Worm (Caenorhabditis elegans) whole organism, L1 larva: ENCODE results near the gene agt-1.

Experiments used
- C04F5.9 ChIP-seq: sonication (generic microtip); optimal IDR thresholded peaks from 2 replicates; lab custom pipeline; 2016; ENCODE audit warnings: missing genetic modification characterization, missing compliant biosample characterization
- C16A3.4 ChIP-seq: fragments of 150-350 bp; optimal IDR thresholded peaks from 2 replicates; lab custom pipeline; 2014; ENCODE audit warnings: missing biosample characterization, missing genetic modification characterization
- F16B12.6 ChIP-seq: fragments of 150-350 bp; optimal IDR thresholded peaks from 2 replicates; lab custom pipeline; 2014; ENCODE audit warnings: missing biosample characterization, missing genetic modification characterization
- aha-1 ChIP-seq: fragments of 150-350 bp; optimal IDR thresholded peaks from 2 replicates; lab custom pipeline; 2014; ENCODE audit warnings: missing biosample characterization, missing genetic modification characterization
- alr-1 ChIP-seq: fragments of 200-800 bp; sonication (Bioruptor generic); optimal IDR thresholded peaks from 2 replicates; lab custom pipeline; 2018; ENCODE audit warnings: borderline replicate concordance, mild to moderate bottlenecking, missing genetic modification characterization, missing compliant biosample characterization
- aly-2 ChIP-seq: fragments of 150-350 bp; optimal IDR thresholded peaks from 2 replicates; lab custom pipeline; 2014; ENCODE audit warnings: missing biosample characterization, missing genetic modification characterization
- ama-1 ChIP-seq: fragments of 150-350 bp; optimal IDR thresholded peaks from 2 replicates; lab custom pipeline; 2014
- blmp-1 ChIP-seq: fragments of 150-350 bp; optimal IDR thresholded peaks from 2 replicates; lab custom pipeline; 2014; ENCODE audit warnings: missing biosample characterization, missing genetic modification characterization
- ceh-63 ChIP-seq: fragments of 200-800 bp; sonication (Bioruptor generic); optimal IDR thresholded peaks from 2 replicates; lab custom pipeline; 2018; ENCODE audit warnings: mild to moderate bottlenecking, missing genetic modification characterization, missing compliant biosample characterization
- ceh-8 ChIP-seq: fragments of 200-800 bp; sonication (Bioruptor generic); optimal IDR thresholded peaks from 2 replicates; lab custom pipeline; 2018; ENCODE audit warnings: mild to moderate bottlenecking, missing genetic modification characterization, moderate library complexity, missing compliant biosample characterization
- ceh-82 ChIP-seq, 3 experiments: fragments of 150-350 bp in 1 of 3; sonication (generic microtip) in 2 of 3; optimal IDR thresholded peaks; 2 replicates each; lab custom pipeline; 2014 to 2017; ENCODE audit warnings: missing biosample characterization in 3 of 3, missing genetic modification characterization in 3 of 3
- ceh-88 ChIP-seq: fragments of 200-800 bp; sonication (Bioruptor generic); IDR thresholded peaks from 2 replicates; pipeline ENCODE4 v1.3.6; 2022; ENCODE audit warnings: missing genetic modification characterization, missing compliant biosample characterization
- ceh-90 ChIP-seq: sonication (generic microtip); optimal IDR thresholded peaks from 2 replicates; lab custom pipeline; 2016; ENCODE audit warnings: missing genetic modification characterization, missing compliant biosample characterization
- dpl-1 ChIP-seq, 3 experiments: fragments of 150-350 bp in 2 of 3; sonication (generic microtip) in 1 of 3; optimal IDR thresholded peaks; 2 replicates each; lab custom pipeline; 2014 to 2017; ENCODE audit warnings: missing biosample characterization in 3 of 3, missing genetic modification characterization in 3 of 3, missing genetic modification reagents in 3 of 3
- dsc-1 ChIP-seq: sonication (generic microtip); optimal IDR thresholded peaks from 2 replicates; lab custom pipeline; 2016; ENCODE audit warnings: mild to moderate bottlenecking, missing genetic modification characterization, missing compliant biosample characterization
- efl-1 ChIP-seq, 4 experiments: fragments of 150-350 bp; optimal IDR thresholded peaks in 3 of 4; peaks in 1 of 4; 1 replicate in 1 of 4; 2 replicates in 3 of 4; lab custom pipeline; 2014; ENCODE audit warnings: missing biosample characterization in 2 of 4, missing genetic modification characterization in 2 of 4, missing genetic modification reagents in 2 of 4
- egl-27 ChIP-seq, 2 experiments: fragments of 150-350 bp in 1 of 2; sonication (generic microtip); optimal IDR thresholded peaks; 3 replicates each; lab custom pipeline; 2017 to 2018; ENCODE audit warnings: missing biosample characterization in 2 of 2, missing genetic modification characterization in 2 of 2, missing genetic modification reagents in 2 of 2
- elt-2 ChIP-seq: sonication (generic microtip); optimal IDR thresholded peaks from 2 replicates; lab custom pipeline; 2016; ENCODE audit warnings: missing genetic modification characterization, mild to moderate bottlenecking, inconsistent platforms, missing compliant biosample characterization, missing genetic modification reagents
- elt-3 ChIP-seq, 6 experiments: fragments of 150-350 bp in 1 of 6; sonication (generic microtip); optimal IDR thresholded peaks; 2 replicates each; lab custom pipeline; 2017 to 2018; ENCODE audit warnings: missing biosample characterization in 6 of 6, missing genetic modification characterization in 6 of 6, inconsistent platforms in 1 of 6
- ets-5 ChIP-seq: fragments of 200-800 bp; sonication (Bioruptor generic); IDR thresholded peaks from 2 replicates; pipeline ENCODE4 v1.3.6; 2022; ENCODE audit warnings: missing genetic modification characterization, missing compliant biosample characterization
- fkh-4 ChIP-seq: sonication (generic microtip); optimal IDR thresholded peaks from 2 replicates; lab custom pipeline; 2016; ENCODE audit warnings: missing compliant biosample characterization, missing genetic modification characterization, borderline replicate concordance
- fkh-8 ChIP-seq: sonication (generic microtip); optimal IDR thresholded peaks from 2 replicates; lab custom pipeline; 2016; ENCODE audit warnings: mild to moderate bottlenecking, missing genetic modification characterization, missing compliant biosample characterization
- grh-1 ChIP-seq: fragments of 200-800 bp; sonication (Bioruptor generic); IDR thresholded peaks from 2 replicates; pipeline ENCODE4 v1.3.6; 2022; ENCODE audit warnings: missing genetic modification reagents, missing genetic modification characterization, missing compliant biosample characterization
- isw-1 ChIP-seq: fragments of 200-800 bp; sonication (Bioruptor generic); IDR thresholded peaks from 2 replicates; pipeline ENCODE4 v1.3.6; 2022; ENCODE audit warnings: missing genetic modification characterization, missing compliant biosample characterization
- jun-1 ChIP-seq: fragments of 150-350 bp; optimal IDR thresholded peaks from 2 replicates; lab custom pipeline; 2014; ENCODE audit warnings: missing biosample characterization, missing genetic modification reagents, missing genetic modification characterization
- lin-14 ChIP-seq: fragments of 200-800 bp; sonication (Bioruptor generic); optimal IDR thresholded peaks from 2 replicates; lab custom pipeline; 2018; ENCODE audit warnings: mild to moderate bottlenecking, missing genetic modification characterization, moderate library complexity, missing compliant biosample characterization
- lin-39 ChIP-seq: fragments of 150-350 bp; optimal IDR thresholded peaks from 2 replicates; lab custom pipeline; 2014; ENCODE audit warnings: missing biosample characterization, missing genetic modification reagents, missing genetic modification characterization
- lsy-2 ChIP-seq, 2 experiments: fragments of 150-350 bp; optimal IDR thresholded peaks; 2 replicates each; lab custom pipeline; 2014; ENCODE audit warnings: missing biosample characterization in 2 of 2, missing genetic modification characterization in 2 of 2
- mdl-1 ChIP-seq, 2 experiments: fragments of 150-350 bp; optimal IDR thresholded peaks; 2 replicates each; lab custom pipeline; 2014 to 2017; ENCODE audit warnings: missing biosample characterization in 2 of 2, missing genetic modification characterization in 2 of 2, inconsistent platforms in 1 of 2
- mep-1 ChIP-seq: fragments of 150-350 bp; optimal IDR thresholded peaks from 2 replicates; lab custom pipeline; 2014; ENCODE audit warnings: missing biosample characterization, missing genetic modification characterization
- nhr-11 ChIP-seq: fragments of 150-350 bp; optimal IDR thresholded peaks from 2 replicates; lab custom pipeline; 2014; ENCODE audit warnings: missing biosample characterization, missing genetic modification characterization
- nhr-12 ChIP-seq: sonication (generic microtip); optimal IDR thresholded peaks from 2 replicates; lab custom pipeline; 2017; ENCODE audit warnings: missing biosample characterization, missing genetic modification characterization
- nhr-20 ChIP-seq: sonication (generic microtip); optimal IDR thresholded peaks from 2 replicates; lab custom pipeline; 2016; ENCODE audit warnings: mild to moderate bottlenecking, missing genetic modification characterization, missing compliant biosample characterization
- nhr-76 ChIP-seq: sonication (generic microtip); optimal IDR thresholded peaks from 2 replicates; lab custom pipeline; 2017; ENCODE audit warnings: missing biosample characterization, missing genetic modification characterization
- nhr-85 ChIP-seq: sonication (generic microtip); peaks from one replicate; lab custom pipeline; 2016; ENCODE audit warnings: missing genetic modification characterization, inconsistent platforms, missing compliant biosample characterization
- skn-1 ChIP-seq: fragments of 150-350 bp; optimal IDR thresholded peaks from 2 replicates; lab custom pipeline; 2014; ENCODE audit warnings: missing biosample characterization, missing genetic modification characterization
- snu-23 ChIP-seq: sonication (generic microtip); optimal IDR thresholded peaks from 2 replicates; lab custom pipeline; 2016; ENCODE audit warnings: missing genetic modification characterization, missing compliant biosample characterization
- sptf-1 ChIP-seq: fragments of 150-350 bp; optimal IDR thresholded peaks from 2 replicates; lab custom pipeline; 2014; ENCODE audit warnings: missing biosample characterization, missing genetic modification characterization
- sup-37 ChIP-seq: fragments of 200-800 bp; sonication (Bioruptor generic); optimal IDR thresholded peaks from 2 replicates; lab custom pipeline; 2018; ENCODE audit warnings: mild to moderate bottlenecking, missing genetic modification characterization, missing compliant biosample characterization
- unc-130 ChIP-seq: fragments of 150-350 bp; optimal IDR thresholded peaks from 2 replicates; lab custom pipeline; 2017; ENCODE audit warnings: missing biosample characterization, missing genetic modification characterization, inconsistent platforms
- unc-30 ChIP-seq: sonication (generic microtip); optimal IDR thresholded peaks from 2 replicates; lab custom pipeline; 2017; ENCODE audit warnings: missing biosample characterization, missing genetic modification characterization
- unc-62 ChIP-seq: fragments of 150-350 bp; optimal IDR thresholded peaks from 2 replicates; lab custom pipeline; 2014; ENCODE audit warnings: missing biosample characterization, missing genetic modification reagents, missing genetic modification characterization
- unc-98 ChIP-seq: fragments of 200-800 bp; sonication (Bioruptor generic); IDR thresholded peaks from 2 replicates; pipeline ENCODE4 v1.3.6; 2022; ENCODE audit warnings: missing genetic modification characterization, missing compliant biosample characterization
- vab-15 ChIP-seq: sonication (generic microtip); optimal IDR thresholded peaks from 2 replicates; lab custom pipeline; 2017; ENCODE audit warnings: missing genotype, mild to moderate bottlenecking, missing genetic modification characterization, missing compliant biosample characterization
- xbp-1 ChIP-seq: sonication (generic microtip); optimal IDR thresholded peaks from 2 replicates; lab custom pipeline; 2016; ENCODE audit warnings: missing genetic modification characterization, missing compliant biosample characterization
- zag-1 ChIP-seq: fragments of 150-350 bp; optimal IDR thresholded peaks from 2 replicates; lab custom pipeline; 2014; ENCODE audit warnings: missing biosample characterization, missing genetic modification characterization
- zip-4 ChIP-seq: fragments of 200-800 bp; sonication (Bioruptor generic); optimal IDR thresholded peaks from 2 replicates; lab custom pipeline; 2018; ENCODE audit warnings: mild to moderate bottlenecking, missing genetic modification characterization, moderate library complexity, missing compliant biosample characterization
- ztf-11 ChIP-seq, 2 experiments: sonication (generic microtip); optimal IDR thresholded peaks; 2 replicates each; lab custom pipeline; 2016 to 2017; ENCODE audit warnings: missing genetic modification characterization in 2 of 2, missing biosample characterization in 1 of 2, missing compliant biosample characterization in 1 of 2

agt-1 gene

ce11 chrIV:13369120-13369842, at the start of gene agt-1:
Gene agt-1, minus strand, starts transcription at chrIV:13369412.
- TF ChIP-seq elt-2 (tag; lab: Kevin White, UChicago), result no peak
- TF ChIP-seq efl-1 (optimal IDR thresholded peaks at IDR 0.05; lab: Kevin White, UChicago), result no peak
- peak in 1 of 2 experiments; percentile 87 for TF ChIP-seq efl-1 (GFP tag; optimal IDR thresholded peaks at IDR 0.05 in 1 of 2; lab: Kevin White, UChicago)
- peak in 1 of 2 experiments; percentile 19 for TF ChIP-seq lsy-2 (tag; optimal IDR thresholded peaks at IDR 0.05; lab: Kevin White, UChicago)
- TF ChIP-seq, all 84 proteins: peak for 2

DNA sequence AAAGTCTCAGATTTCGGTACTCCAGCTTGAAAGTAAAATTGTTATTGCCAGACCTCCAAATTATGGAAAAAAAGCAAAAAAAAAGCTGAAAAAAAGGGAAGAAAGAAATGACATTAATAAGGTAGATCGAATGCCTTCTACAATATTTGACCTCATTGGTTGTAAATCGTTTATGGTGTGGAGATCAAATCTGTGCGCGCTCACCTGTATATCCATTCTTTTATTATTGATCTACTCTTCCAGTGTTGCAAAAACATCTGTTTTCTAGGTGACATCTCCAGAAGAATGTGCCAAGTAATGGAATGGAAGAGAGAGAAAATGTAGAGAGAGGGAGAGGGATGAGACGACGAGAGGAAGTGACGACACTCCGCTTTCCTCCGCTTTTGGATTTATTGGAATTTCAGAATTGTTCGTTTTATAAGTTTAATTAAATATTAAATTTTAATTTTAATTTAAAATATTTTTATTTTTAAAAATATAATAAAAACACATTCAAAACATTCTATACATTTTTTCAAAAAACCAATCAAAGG, 46.6 kb upstream of the agt-1 start, which contains the start of the genes pik-1 and aptf-2:
pik-1 (plus strand) TSS at position 303 of the 533 bp plus-strand sequence.
aptf-2 (minus strand) TSS at position 313 of the 533 bp plus-strand sequence.
- no peak for TF ChIP-seq nhr-20 (tag; lab: Kevin White, UChicago)
- no peak for TF ChIP-seq unc-98 (GFP tag; lab: Robert Waterston, UW)
- TF ChIP-seq nhr-76 (tag; lab: Kevin White, UChicago), result no peak
- no peak for TF ChIP-seq ceh-8 (GFP tag; lab: Kevin White, UChicago)
- no peak for TF ChIP-seq unc-30 (tag; lab: Kevin White, UChicago)
- no peak for TF ChIP-seq sptf-1 (tag; lab: Kevin White, UChicago)
- TF ChIP-seq jun-1 (tag; lab: Kevin White, UChicago), result no peak
- no peak for TF ChIP-seq ceh-88 (GFP tag; lab: Robert Waterston, UW)
- no peak for TF ChIP-seq ama-1 (lab: Kevin White, UChicago)
- TF ChIP-seq isw-1, result no peak
- no peak for TF ChIP-seq unc-62 (GFP tag; lab: Kevin White, UChicago)
- TF ChIP-seq fkh-8 (tag; lab: Kevin White, UChicago), result no peak
- TF ChIP-seq F16B12.6, result no peak
- no peak for TF ChIP-seq elt-3 (tag; optimal IDR thresholded peaks at IDR 0.05; lab: Kevin White, UChicago)
- TF ChIP-seq dpl-1 (GFP tag; optimal IDR thresholded peaks at IDR 0.05; lab: Kevin White, UChicago), result peak in 1 of 3 experiments; percentile 31
- no peak for TF ChIP-seq lin-39 (tag; lab: Kevin White, UChicago)
- TF ChIP-seq unc-130, result no peak
- TF ChIP-seq dsc-1, result no peak
- TF ChIP-seq egl-27 (tag; optimal IDR thresholded peaks at IDR 0.05; lab: Kevin White, UChicago), result no peak
- no peak for TF ChIP-seq nhr-12 (tag; lab: Kevin White, UChicago)
- TF ChIP-seq grh-1 (GFP tag; lab: Robert Waterston, UW), result no peak
- no peak for TF ChIP-seq alr-1 (tag; lab: Kevin White, UChicago)
- no peak for TF ChIP-seq lin-14 (GFP tag; lab: Kevin White, UChicago)
- TF ChIP-seq aly-2, result no peak
- no peak for TF ChIP-seq ztf-11 (tag; optimal IDR thresholded peaks at IDR 0.05; lab: Kevin White, UChicago)
- TF ChIP-seq C04F5.9 (tag; lab: Kevin White, UChicago), result no peak
- TF ChIP-seq xbp-1, result no peak
- no peak for TF ChIP-seq mdl-1 (tag; optimal IDR thresholded peaks at IDR 0.05; lab: Kevin White, UChicago)
- no peak for TF ChIP-seq ceh-63 (GFP tag; lab: Kevin White, UChicago)
- no peak for TF ChIP-seq skn-1 (tag; lab: Kevin White, UChicago)
- TF ChIP-seq aha-1, result no peak
- TF ChIP-seq zip-4, result no peak
- TF ChIP-seq snu-23 (GFP tag; lab: Kevin White, UChicago), result no peak
- TF ChIP-seq C16A3.4 (tag; lab: Kevin White, UChicago), result no peak
- TF ChIP-seq mep-1 (tag; lab: Kevin White, UChicago), result peak; percentile 32
- no peak for TF ChIP-seq ceh-90 (tag; lab: Kevin White, UChicago)
- no peak for TF ChIP-seq zag-1 (tag; lab: Kevin White, UChicago)
- TF ChIP-seq efl-1 (optimal IDR thresholded peaks at IDR 0.05; lab: Kevin White, UChicago), result no peak
- TF ChIP-seq efl-1 (GFP tag; optimal IDR thresholded peaks at IDR 0.05 in 1 of 2; lab: Kevin White, UChicago), result peak in 1 of 2 experiments; percentile 5
- no peak for TF ChIP-seq elt-2 (tag; lab: Kevin White, UChicago)
- TF ChIP-seq lsy-2 (tag; optimal IDR thresholded peaks at IDR 0.05; lab: Kevin White, UChicago), result peak in 1 of 2 experiments; percentile 26
- no peak for TF ChIP-seq sup-37 (GFP tag; lab: Kevin White, UChicago)
- no peak for TF ChIP-seq ets-5 (GFP tag; lab: Robert Waterston, UW)
- TF ChIP-seq ceh-82 (tag; optimal IDR thresholded peaks at IDR 0.05; lab: Kevin White, UChicago), result no peak
- TF ChIP-seq nhr-85 (tag; lab: Kevin White, UChicago), result no peak
- no peak for TF ChIP-seq fkh-4 (tag; lab: Kevin White, UChicago)
- no peak for TF ChIP-seq nhr-11 (tag; lab: Kevin White, UChicago)
- TF ChIP-seq blmp-1 (tag; lab: Kevin White, UChicago), result peak; percentile 27
- no peak for TF ChIP-seq vab-15 (tag; lab: Kevin White, UChicago)
